Fruit fly (Drosophila melanogaster) whole organism, embryonic: ENCODE data around the gene CG17777.
A peak's percentile ranks its signal among the peaks of the same experiment; 100 is the strongest.

Source experiments
- Aef1 ChIP-seq: fragments of 200-800 bp; sonication (Bioruptor generic); IDR thresholded peaks from 3 replicates; pipeline ENCODE4 v1.3.6; 2022; ENCODE audit warnings: missing biosample characterization, missing genetic modification characterization
- BtbVII ChIP-seq: fragments of 200-800 bp; sonication (Bioruptor generic); optimal IDR thresholded peaks from 3 replicates; lab custom pipeline; 2017; ENCODE audit warnings: missing biosample characterization, mild to moderate bottlenecking, missing genetic modification characterization
- CG10543 ChIP-seq: fragments of 200-800 bp; sonication (Bioruptor generic); optimal IDR thresholded peaks from 3 replicates; lab custom pipeline; 2017; ENCODE audit warnings: missing biosample characterization, mild to moderate bottlenecking, missing genetic modification characterization, moderate library complexity
- CG11398 ChIP-seq: fragments of 200-800 bp; sonication (Bioruptor generic); optimal IDR thresholded peaks from 2 replicates; lab custom pipeline; 2016; ENCODE audit warnings: missing biosample characterization, missing genetic modification characterization
- CG13296 ChIP-seq: fragments of 200-800 bp; sonication (Bioruptor generic); optimal IDR thresholded peaks from 3 replicates; lab custom pipeline; 2018; ENCODE audit warnings: missing biosample characterization, mild to moderate bottlenecking, missing genetic modification characterization
- CG15269 ChIP-seq: fragments of 200-800 bp; sonication (Bioruptor generic); optimal IDR thresholded peaks from 2 replicates; lab custom pipeline; 2018; ENCODE audit warnings: missing biosample characterization, mild to moderate bottlenecking, missing genetic modification characterization, moderate library complexity
- CG1529 ChIP-seq: fragments of 200-800 bp; sonication (Bioruptor generic); optimal IDR thresholded peaks from 3 replicates; lab custom pipeline; 2018; ENCODE audit warnings: missing biosample characterization, missing genetic modification characterization
- CG17912 ChIP-seq: fragments of 200-800 bp; sonication (Bioruptor generic); optimal IDR thresholded peaks from 2 replicates; lab custom pipeline; 2018; ENCODE audit warnings: missing biosample characterization, mild to moderate bottlenecking, missing genetic modification characterization
- CG18599 ChIP-seq: fragments of 200-800 bp; sonication (Bioruptor generic); optimal IDR thresholded peaks from 3 replicates; lab custom pipeline; 2017; ENCODE audit warnings: missing biosample characterization, missing genetic modification characterization, mild to moderate bottlenecking, moderate library complexity, missing genetic modification reagents
- CG18764 ChIP-seq: fragments of 200-800 bp; sonication (Bioruptor generic); optimal IDR thresholded peaks from 3 replicates; lab custom pipeline; 2016; ENCODE audit warnings: missing biosample characterization, missing genetic modification characterization
- CG31441 ChIP-seq: fragments of 200-800 bp; sonication (Bioruptor generic); IDR thresholded peaks from 2 replicates; pipeline ENCODE4 v1.3.6; 2022; ENCODE audit warnings: missing biosample characterization, missing genetic modification characterization
- CG3163 ChIP-seq: fragments of 200-800 bp; sonication (Bioruptor generic); optimal IDR thresholded peaks from 3 replicates; lab custom pipeline; 2016; ENCODE audit warnings: missing biosample characterization, missing genetic modification characterization
- CG3726 ChIP-seq: fragments of 200-800 bp; sonication (Bioruptor generic); IDR thresholded peaks from 3 replicates; pipeline ENCODE4, ENCODE4 v1.3.6; 2022; ENCODE audit warnings: missing biosample characterization, missing genetic modification characterization
- CG7556 ChIP-seq: fragments of 200-800 bp; sonication (Bioruptor generic); optimal IDR thresholded peaks from 2 replicates; lab custom pipeline; 2017; ENCODE audit warnings: missing biosample characterization, mild to moderate bottlenecking, missing genetic modification characterization
- CG9876 ChIP-seq: fragments of 200-800 bp; sonication (Bioruptor generic); optimal IDR thresholded peaks from 2 replicates; lab custom pipeline; 2016; ENCODE audit warnings: missing biosample characterization, missing genetic modification characterization
- CTCF ChIP-seq: fragments of 200-800 bp; sonication (Bioruptor generic); optimal IDR thresholded peaks from 2 replicates; lab custom pipeline; 2017; ENCODE audit warnings: missing biosample characterization, mild to moderate bottlenecking, missing genetic modification characterization, moderate library complexity
- Chrac-16 ChIP-seq: fragments of 200-800 bp; sonication (Bioruptor generic); optimal IDR thresholded peaks from 3 replicates; lab custom pipeline; 2016; ENCODE audit warnings: missing biosample characterization, missing genetic modification characterization
- Deaf1 ChIP-seq: fragments of 200-800 bp; optimal IDR thresholded peaks from 3 replicates; lab custom pipeline; 2019; ENCODE audit warnings: missing biosample characterization, mild to moderate bottlenecking, missing genetic modification characterization, moderate library complexity
- Drgx ChIP-seq: fragments of 200-800 bp; sonication (Bioruptor generic); IDR thresholded peaks from 2 replicates; pipeline ENCODE4 v1.3.6; 2022; ENCODE audit warnings: missing biosample characterization, missing genetic modification characterization
- Fer3 ChIP-seq: fragments of 200-800 bp; sonication (Bioruptor generic); optimal IDR thresholded peaks from 2 replicates; lab custom pipeline; 2018; ENCODE audit warnings: missing biosample characterization, mild to moderate bottlenecking, missing genetic modification characterization, moderate library complexity
- H15 ChIP-seq: fragments of 200-800 bp; sonication (Bioruptor generic); IDR thresholded peaks from 3 replicates; pipeline ENCODE4 v1.3.6; 2022; ENCODE audit warnings: missing biosample characterization, missing genetic modification characterization
- Hey ChIP-seq: fragments of 200-800 bp; sonication (Bioruptor generic); optimal IDR thresholded peaks from 3 replicates; lab custom pipeline; 2018; ENCODE audit warnings: missing biosample characterization, mild to moderate bottlenecking, missing genetic modification characterization
- Hmx ChIP-seq: fragments of 200-800 bp; sonication (Bioruptor generic); optimal IDR thresholded peaks from 2 replicates; lab custom pipeline; 2016; ENCODE audit warnings: missing biosample characterization, missing genetic modification characterization
- MESR4 ChIP-seq: fragments of 200-800 bp; sonication (Bioruptor generic); optimal IDR thresholded peaks from 2 replicates; lab custom pipeline; 2018; ENCODE audit warnings: missing biosample characterization, mild to moderate bottlenecking, missing genetic modification characterization, moderate library complexity
- Sin3A ChIP-seq: fragments of >200 bp; optimal IDR thresholded peaks from 2 replicates; lab custom pipeline; 2018
- Xbp1 ChIP-seq: fragments of 200-800 bp; sonication (Bioruptor generic); optimal IDR thresholded peaks from 3 replicates; lab custom pipeline; 2016; ENCODE audit warnings: missing biosample characterization, mild to moderate bottlenecking, missing genetic modification characterization
- YL-1 ChIP-seq: fragments of 200-800 bp; sonication (Bioruptor generic); optimal IDR thresholded peaks from 3 replicates; lab custom pipeline; 2017; ENCODE audit warnings: missing biosample characterization, mild to moderate bottlenecking, missing genetic modification characterization
- aop ChIP-seq: fragments of 200-800 bp; sonication (Bioruptor generic); IDR thresholded peaks from 2 replicates; pipeline ENCODE4 v1.3.6; 2022; ENCODE audit warnings: missing biosample characterization, missing genetic modification characterization
- ash1 ChIP-seq: fragments of 200-800 bp; sonication (Bioruptor generic); optimal IDR thresholded peaks from 2 replicates; lab custom pipeline; 2018; ENCODE audit warnings: missing biosample characterization, mild to moderate bottlenecking, missing genetic modification characterization
- btn ChIP-seq: fragments of 200-800 bp; sonication (Bioruptor generic); optimal IDR thresholded peaks from 2 replicates; lab custom pipeline; 2016; ENCODE audit warnings: missing biosample characterization, missing genetic modification characterization
- chm ChIP-seq: fragments of 200-800 bp; sonication (Bioruptor generic); IDR thresholded peaks from 2 replicates; pipeline ENCODE4 v1.3.6; 2022; ENCODE audit warnings: missing biosample characterization, missing genetic modification characterization
- ci ChIP-seq: fragments of 200-800 bp; sonication (Bioruptor generic); IDR thresholded peaks from 3 replicates; pipeline ENCODE4 v1.3.6; 2022; ENCODE audit warnings: missing biosample characterization, missing genetic modification characterization
- dan ChIP-seq: fragments of 200-800 bp; sonication (Bioruptor generic); IDR thresholded peaks from 2 replicates; pipeline ENCODE4 v1.3.6; 2022; ENCODE audit warnings: missing biosample characterization, missing genetic modification characterization
- disco-r ChIP-seq: fragments of 200-800 bp; sonication (Bioruptor generic); optimal IDR thresholded peaks from 2 replicates; lab custom pipeline; 2016; ENCODE audit warnings: missing biosample characterization, missing genetic modification characterization
- fd102C ChIP-seq: fragments of 200-800 bp; sonication (Bioruptor generic); optimal IDR thresholded peaks from 2 replicates; lab custom pipeline; 2018; ENCODE audit warnings: missing biosample characterization, mild to moderate bottlenecking, missing genetic modification characterization, moderate library complexity
- fd96Cb ChIP-seq: fragments of 200-800 bp; sonication (Bioruptor generic); optimal IDR thresholded peaks from 2 replicates; lab custom pipeline; 2018; ENCODE audit warnings: missing biosample characterization, mild to moderate bottlenecking, missing genetic modification characterization, moderate library complexity
- gem ChIP-seq: fragments of 200-800 bp; sonication (Bioruptor generic); optimal IDR thresholded peaks from 2 replicates; lab custom pipeline; 2019; ENCODE audit warnings: missing biosample characterization, mild to moderate bottlenecking, missing genetic modification characterization, moderate library complexity
- h ChIP-seq: fragments of >200 bp; optimal IDR thresholded peaks from 2 replicates; lab custom pipeline; 2017
- hbn ChIP-seq: fragments of 200-800 bp; sonication (Bioruptor generic); IDR thresholded peaks from 2 replicates; pipeline ENCODE4 v1.3.6; 2022; ENCODE audit warnings: missing biosample characterization, missing genetic modification characterization; ENCODE audit not compliant: partially characterized antibody
- ind ChIP-seq: fragments of 200-800 bp; sonication (Bioruptor generic); optimal IDR thresholded peaks from 3 replicates; lab custom pipeline; 2016; ENCODE audit warnings: missing biosample characterization, missing genetic modification characterization
- lab ChIP-seq: fragments of 200-800 bp; sonication (Bioruptor generic); optimal IDR thresholded peaks from 3 replicates; lab custom pipeline; 2017; ENCODE audit warnings: missing biosample characterization, missing genetic modification characterization, mild to moderate bottlenecking, moderate library complexity, missing genetic modification reagents
- lmd ChIP-seq: fragments of 200-800 bp; sonication (Bioruptor generic); IDR thresholded peaks from 2 replicates; pipeline ENCODE4 v1.3.6; 2022; ENCODE audit warnings: missing biosample characterization, missing genetic modification characterization
- lola ChIP-seq, 3 experiments: fragments of >200 bp in 2 of 3; fragments of 200-800 bp in 1 of 3; sonication (Bioruptor generic) in 1 of 3; optimal IDR thresholded peaks; 2 replicates each; lab custom pipeline; 2017 to 2019; ENCODE audit warnings: missing biosample characterization in 3 of 3, missing genetic modification characterization in 3 of 3, mild to moderate bottlenecking in 1 of 3, moderate library complexity in 1 of 3
- mirr ChIP-seq: fragments of 200-800 bp; sonication (Bioruptor generic); optimal IDR thresholded peaks from 3 replicates; lab custom pipeline; 2018; ENCODE audit warnings: missing biosample characterization, mild to moderate bottlenecking, missing genetic modification characterization
- nau ChIP-seq: fragments of 200-800 bp; sonication (Bioruptor generic); optimal IDR thresholded peaks from 3 replicates; lab custom pipeline; 2017; ENCODE audit warnings: missing biosample characterization, mild to moderate bottlenecking, missing genetic modification characterization, missing genetic modification reagents
- pb ChIP-seq: fragments of 200-800 bp; sonication (Bioruptor generic); optimal IDR thresholded peaks from 3 replicates; lab custom pipeline; 2016; ENCODE audit warnings: missing biosample characterization, missing genetic modification characterization
- row ChIP-seq: fragments of 200-800 bp; sonication (Bioruptor generic); IDR thresholded peaks from 3 replicates; pipeline ENCODE4 v1.3.6; 2022; ENCODE audit warnings: missing biosample characterization, missing genetic modification characterization
- schlank ChIP-seq: fragments of 200-800 bp; sonication (Bioruptor generic); optimal IDR thresholded peaks from 2 replicates; lab custom pipeline; 2018; ENCODE audit warnings: missing biosample characterization, mild to moderate bottlenecking, missing genetic modification characterization
- sd ChIP-seq: fragments of 200-800 bp; sonication (Bioruptor generic); optimal IDR thresholded peaks from 3 replicates; lab custom pipeline; 2018; ENCODE audit warnings: missing biosample characterization, mild to moderate bottlenecking, missing genetic modification characterization, moderate library complexity
- sim ChIP-seq: fragments of 200-800 bp; sonication (Bioruptor generic); IDR thresholded peaks from 2 replicates; pipeline ENCODE4 v1.3.6; 2022; ENCODE audit warnings: missing biosample characterization, missing genetic modification characterization
- ssp ChIP-seq: fragments of 200-800 bp; sonication (Bioruptor generic); IDR thresholded peaks from 2 replicates; pipeline ENCODE4 v1.3.6; 2022; ENCODE audit warnings: missing biosample characterization, missing genetic modification characterization
- tup ChIP-seq: fragments of 200-800 bp; sonication (Bioruptor generic); optimal IDR thresholded peaks from 2 replicates; lab custom pipeline; 2016; ENCODE audit warnings: missing biosample characterization, mild to moderate bottlenecking, missing genetic modification characterization, moderate library complexity
- usp ChIP-seq: fragments of >200 bp; optimal IDR thresholded peaks from 2 replicates; lab custom pipeline; 2017; ENCODE audit warnings: missing biosample characterization, missing genetic modification characterization

CG17777 gene

DNA sequence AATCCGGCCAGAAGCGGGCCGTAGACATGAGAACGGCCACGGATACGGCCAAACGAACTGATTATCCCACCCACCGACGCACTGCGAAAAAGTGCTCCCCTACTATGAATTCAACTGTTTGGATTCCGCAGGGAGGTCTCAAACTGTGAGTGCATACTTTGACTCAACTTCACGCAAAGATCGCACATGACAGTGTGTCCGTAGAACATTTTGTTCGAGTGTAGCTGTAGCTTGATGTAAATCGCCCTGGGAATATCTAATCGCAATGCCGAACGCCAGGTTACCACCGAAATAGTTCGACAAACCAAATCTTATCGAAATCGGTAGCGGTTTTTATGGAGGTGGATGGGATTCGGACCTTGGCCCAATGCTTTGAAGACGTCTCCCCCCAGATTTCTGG lies 25.6 kb upstream of the CG17777 start (continued):
- TF ChIP-seq lab (GFP tag; lab: Kevin White, UChicago): peak; percentile 60
- TF ChIP-seq dan: no peak
- TF ChIP-seq Sin3A (lab: Kevin White, UChicago): no peak
- no peak for TF ChIP-seq YL-1 (GFP tag; lab: Kevin White, UChicago)
- TF ChIP-seq Drgx (GFP tag; lab: Robert Waterston, UW): no peak
- TF ChIP-seq usp: no peak
- TF ChIP-seq CG15269 (tag; lab: Kevin White, UChicago): peak; percentile 46
- no peak for TF ChIP-seq nau (GFP tag; lab: Kevin White, UChicago)
- TF ChIP-seq CG3163: no peak
- TF ChIP-seq ind (GFP tag; lab: Kevin White, UChicago): no peak
- TF ChIP-seq Deaf1 (tag; lab: Kevin White, UChicago): peak; percentile 58
- no peak for TF ChIP-seq schlank (tag; lab: Kevin White, UChicago)
- TF ChIP-seq Aef1 (GFP tag; lab: Robert Waterston, UW): no peak
- TF ChIP-seq h (lab: Kevin White, UChicago): no peak
- no peak for TF ChIP-seq CTCF (GFP tag; lab: Kevin White, UChicago)
- no peak for TF ChIP-seq CG3726 (GFP tag; lab: Robert Waterston, UW)
- TF ChIP-seq CG11398 (GFP tag; lab: Kevin White, UChicago): no peak
- TF ChIP-seq CG9876 (GFP tag; lab: Kevin White, UChicago): no peak
- no peak for TF ChIP-seq btn
- no peak for TF ChIP-seq ssp
- TF ChIP-seq CG10543 (GFP tag; lab: Kevin White, UChicago): peak; percentile 48
- TF ChIP-seq disco-r (GFP tag; lab: Kevin White, UChicago): no peak
- peak; percentile 82 for TF ChIP-seq Hey (tag; lab: Kevin White, UChicago)
- no peak for TF ChIP-seq MESR4 (GFP tag; lab: Kevin White, UChicago)
- TF ChIP-seq BtbVII (GFP tag; lab: Kevin White, UChicago): peak; percentile 23
- TF ChIP-seq tup (GFP tag; lab: Kevin White, UChicago): no peak
- TF ChIP-seq Fer3 (tag; lab: Kevin White, UChicago): peak; percentile 23
- no peak for TF ChIP-seq Xbp1 (GFP tag; lab: Kevin White, UChicago)
- TF ChIP-seq CG13296 (GFP tag; lab: Kevin White, UChicago): peak; percentile 15
- no peak for TF ChIP-seq Hmx (GFP tag; lab: Kevin White, UChicago)
- no peak for TF ChIP-seq fd102C (GFP tag; lab: Kevin White, UChicago)
- TF ChIP-seq chm (GFP tag; lab: Robert Waterston, UW): no peak
- no peak for TF ChIP-seq lola (GFP tag; optimal IDR thresholded peaks at IDR 0.05; lab: Kevin White, UChicago)
- TF ChIP-seq fd96Cb (tag; lab: Kevin White, UChicago): no peak
- TF ChIP-seq aop: no peak
- TF ChIP-seq CG18599 (GFP tag; lab: Kevin White, UChicago): peak; percentile 72
- TF ChIP-seq sim (GFP tag; lab: Robert Waterston, UW): no peak
- peak; percentile 68 for TF ChIP-seq mirr (GFP tag; lab: Kevin White, UChicago)
- no peak for TF ChIP-seq gem (tag; lab: Kevin White, UChicago)
- no peak for TF ChIP-seq CG18764
- 0 out of 3 replicates have a peak, but pooled peaks have one; percentile 19 for TF ChIP-seq ci
- no peak for TF ChIP-seq CG7556 (GFP tag; lab: Kevin White, UChicago)
- TF ChIP-seq CG17912 (GFP tag; lab: Kevin White, UChicago): no peak
- TF ChIP-seq row (GFP tag; lab: Robert Waterston, UW): peak; percentile 78
- no peak for TF ChIP-seq pb
- TF ChIP-seq CG31441: no peak
- TF ChIP-seq ash1: no peak
- no peak for TF ChIP-seq hbn
- peak; percentile 27; the same call in 1 of the 2 replicates for TF ChIP-seq lmd
- TF ChIP-seq H15 (GFP tag; lab: Robert Waterston, UW): no peak
- no peak for TF ChIP-seq CG1529 (GFP tag; lab: Kevin White, UChicago)
- TF ChIP-seq Chrac-16: no peak
- TF ChIP-seq sd (tag; lab: Kevin White, UChicago): peak; percentile 37
